Fruit fly (Drosophila melanogaster) whole organism, pupa: ENCODE data around the gene colt.

ENCODE experiments used
- CG15710 ChIP-seq: fragments of 200-800 bp; sonication (Bioruptor generic); optimal IDR thresholded peaks from 2 replicates; lab custom pipeline; 2018; ENCODE audit warnings: missing biosample characterization, mild to moderate bottlenecking, missing genetic modification characterization, moderate library complexity
- CG8159 ChIP-seq: fragments of 200-800 bp; sonication (Bioruptor generic); optimal IDR thresholded peaks from 3 replicates; lab custom pipeline; 2018; ENCODE audit warnings: missing biosample characterization, mild to moderate bottlenecking, missing genetic modification characterization, moderate library complexity
- Ets98B ChIP-seq: fragments of 200-800 bp; sonication (Bioruptor generic); IDR thresholded peaks from 2 replicates; pipeline ENCODE4 v1.3.6; 2022; ENCODE audit warnings: missing biosample characterization, missing genetic modification characterization
- Snoo ChIP-seq: fragments of 200-800 bp; sonication (Bioruptor generic); optimal IDR thresholded peaks from 3 replicates; lab custom pipeline; 2017; ENCODE audit warnings: missing biosample characterization, mild to moderate bottlenecking, missing genetic modification characterization, inconsistent platforms
- fd96Ca ChIP-seq: fragments of 200-800 bp; sonication (Bioruptor generic); IDR thresholded peaks from 3 replicates; pipeline ENCODE4 v1.3.6; 2022; ENCODE audit warnings: missing biosample characterization, missing genetic modification characterization

dm6 chr2L:2815673-2816072, 45.8 kb upstream of the colt start, which contains the start of gene G6P:
- TF ChIP-seq CG15710 (tag; lab: Kevin White, UChicago) (no peak), Snoo (no peak), CG8159 (no peak), Ets98B (GFP tag; lab: Robert Waterston, UW) (no peak), fd96Ca (GFP tag; lab: Robert Waterston, UW) (no peak)
